Fruit fly (Drosophila melanogaster) whole organism: ENCODE results near the gene bol.
A peak's percentile ranks its signal among the peaks of the same experiment; 100 is the strongest.

Experiments used
- CG8478 ChIP-seq: fragments of >200 bp; optimal IDR thresholded peaks from 2 replicates; lab custom pipeline; 2018; ENCODE audit warnings: inconsistent platforms
- Dll ChIP-seq: fragments of >200 bp; optimal IDR thresholded peaks from 2 replicates; lab custom pipeline; 2017
- EcR ChIP-seq, 2 experiments: fragments of >200 bp; optimal IDR thresholded peaks; 2 replicates each; lab custom pipeline; 2017; ENCODE audit warnings: missing biosample characterization in 2 of 2, missing genetic modification characterization in 2 of 2, missing genetic modification reagents in 2 of 2
- pan ChIP-seq: fragments of >200 bp; optimal IDR thresholded peaks from 2 replicates; lab custom pipeline; 2017
- psq ChIP-seq: fragments of >200 bp; optimal IDR thresholded peaks from 2 replicates; lab custom pipeline; 2017
- usp ChIP-seq: fragments of >200 bp; optimal IDR thresholded peaks from 2 replicates; lab custom pipeline; 2017; ENCODE audit warnings: missing biosample characterization, missing genetic modification characterization, mixed read lengths

Gene bol

dm6 chr3L:9092356-9093103 is 41.7 kb downstream of the bol start, which contains the start of gene CG32032:
Gene CG32032, plus strand, starts transcription at chr3L:9093053.
- TF ChIP-seq Dll (lab: Kevin White, UChicago) = no peak

- TF ChIP-seq CG8478 (lab: Kevin White, UChicago) = no peak
- TF ChIP-seq usp (GFP tag; lab: Kevin White, UChicago) = no peak
- TF ChIP-seq EcR (GFP tag; optimal IDR thresholded peaks at IDR 0.05; lab: Kevin White, UChicago) = no peak
- TF ChIP-seq pan (lab: Kevin White, UChicago) = no peak
- no peak for TF ChIP-seq Dll (lab: Kevin White, UChicago)
- no peak for TF ChIP-seq psq (lab: Kevin White, UChicago)
Observed at dm6 chr3L:9074882-9075281, 59.3 kb downstream of the bol start.

dm6 chr3L:9074285-9074684 is 59.9 kb downstream of the bol start, which contains the start of gene teq:
Gene teq, plus strand, starts transcription at chr3L:9074643.
- no peak for TF ChIP-seq psq (lab: Kevin White, UChicago)
- no peak for TF ChIP-seq usp (GFP tag; lab: Kevin White, UChicago)
- TF ChIP-seq CG8478 (lab: Kevin White, UChicago) = no peak
- TF ChIP-seq pan (lab: Kevin White, UChicago) = no peak
- TF ChIP-seq EcR (GFP tag; optimal IDR thresholded peaks at IDR 0.05; lab: Kevin White, UChicago) = no peak
- no peak for TF ChIP-seq Dll (lab: Kevin White, UChicago)

dm6 chr3L:9072731-9073385 is 61.3 kb downstream of the bol start, which contains the start of the genes CG4911 and CG4942:
Gene CG4911, minus strand, starts transcription at chr3L:9072731.
Gene CG4942, plus strand, starts transcription at chr3L:9073105.
- TF ChIP-seq EcR (GFP tag; optimal IDR thresholded peaks at IDR 0.05; lab: Kevin White, UChicago) (no peak), CG8478 (lab: Kevin White, UChicago) (no peak), psq (lab: Kevin White, UChicago) (no peak), usp (GFP tag; lab: Kevin White, UChicago) (no peak), pan (lab: Kevin White, UChicago) (no peak), Dll (lab: Kevin White, UChicago) (no peak)

- TF ChIP-seq psq (lab: Kevin White, UChicago) (no peak), Dll (lab: Kevin White, UChicago) (no peak), CG8478 (lab: Kevin White, UChicago) (no peak), usp (GFP tag; lab: Kevin White, UChicago) (no peak), EcR (GFP tag; optimal IDR thresholded peaks at IDR 0.05; lab: Kevin White, UChicago) (peak; percentile 13 to 45), pan (lab: Kevin White, UChicago) (no peak)
Observed at dm6 chr3L:9072062-9072730, 62.0 kb downstream of the bol start.

- TF ChIP-seq pan (lab: Kevin White, UChicago) (no peak), psq (lab: Kevin White, UChicago) (no peak)
Observed at dm6 chr3L:9066509-9067021, 67.6 kb downstream of the bol start.

- TF ChIP-seq psq (lab: Kevin White, UChicago) = no peak
- TF ChIP-seq Dll (lab: Kevin White, UChicago) = no peak
- TF ChIP-seq CG8478 (lab: Kevin White, UChicago) = no peak
- no peak for TF ChIP-seq usp (GFP tag; lab: Kevin White, UChicago)
- no peak for TF ChIP-seq pan (lab: Kevin White, UChicago)
- TF ChIP-seq EcR (GFP tag; optimal IDR thresholded peaks at IDR 0.05; lab: Kevin White, UChicago) = no peak
Observed at dm6 chr3L:9065997-9066441, 68.2 kb downstream of the bol start, which contains the start of gene Argk1. Gene Argk1, minus strand, starts transcription at chr3L:9066027.

dm6 chr3L:9064976-9065761 is 69.0 kb downstream of the bol start:
- TF ChIP-seq pan (lab: Kevin White, UChicago) (no peak), Dll (lab: Kevin White, UChicago) (no peak), psq (lab: Kevin White, UChicago) (no peak), EcR (GFP tag; optimal IDR thresholded peaks at IDR 0.05; lab: Kevin White, UChicago) (no peak), CG8478 (lab: Kevin White, UChicago) (no peak), usp (GFP tag; lab: Kevin White, UChicago) (no peak)

dm6 chr3L:9064207-9064754 is 69.9 kb downstream of the bol start:
- TF ChIP-seq usp (GFP tag; lab: Kevin White, UChicago) = no peak
- TF ChIP-seq EcR (GFP tag; optimal IDR thresholded peaks at IDR 0.05; lab: Kevin White, UChicago) = no peak
- no peak for TF ChIP-seq CG8478 (lab: Kevin White, UChicago)

- TF ChIP-seq CG8478 (lab: Kevin White, UChicago) (no peak), Dll (lab: Kevin White, UChicago) (no peak), pan (lab: Kevin White, UChicago) (no peak), usp (GFP tag; lab: Kevin White, UChicago) (no peak), psq (lab: Kevin White, UChicago) (no peak), EcR (GFP tag; optimal IDR thresholded peaks at IDR 0.05; lab: Kevin White, UChicago) (no peak)
Observed at dm6 chr3L:9063607-9064006, 70.6 kb downstream of the bol start.
